Worm (Caenorhabditis elegans): ENCODE data around the gene mig-17.
"Not testable (repeated sequence)": the region's sequence is repeated elsewhere in the genome, so short reads cannot be mapped to it uniquely, and the experiment has no call there.

DNA sequence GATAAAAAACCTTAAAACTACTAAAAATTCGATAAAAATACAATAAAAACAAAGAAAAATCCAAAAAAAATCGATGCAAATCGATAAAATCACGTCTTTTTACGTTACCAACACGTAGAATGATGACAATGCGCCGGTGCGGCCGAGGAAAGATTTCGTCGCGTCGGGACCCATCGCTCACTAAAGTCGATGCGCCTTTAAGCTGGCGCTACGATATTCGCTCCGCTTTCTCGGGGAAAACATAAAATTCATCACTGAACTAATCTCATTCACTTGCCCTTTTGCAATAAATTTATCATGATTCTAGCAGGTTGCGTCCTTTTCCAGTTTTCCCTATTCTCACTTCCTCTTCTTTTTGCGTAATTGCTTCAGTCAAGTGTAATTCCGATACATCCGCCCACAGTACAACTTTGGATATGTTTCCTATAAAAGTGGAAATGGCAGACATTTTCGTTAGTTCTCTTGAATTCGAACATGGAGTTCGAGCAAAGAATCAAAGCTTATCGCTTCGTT lies 37.2 kb downstream of the mig-17 start, which contains the start of gene col-157:
- not testable (repeated sequence) for TF ChIP-seq zag-1, fos-1, ceh-82, F37D6.2 (tag; optimal IDR thresholded peaks at IDR 0.05)
